Fruit fly (Drosophila melanogaster): Measurements from ENCODE around the gene Dcr-1.

Gene Dcr-1

DNA sequence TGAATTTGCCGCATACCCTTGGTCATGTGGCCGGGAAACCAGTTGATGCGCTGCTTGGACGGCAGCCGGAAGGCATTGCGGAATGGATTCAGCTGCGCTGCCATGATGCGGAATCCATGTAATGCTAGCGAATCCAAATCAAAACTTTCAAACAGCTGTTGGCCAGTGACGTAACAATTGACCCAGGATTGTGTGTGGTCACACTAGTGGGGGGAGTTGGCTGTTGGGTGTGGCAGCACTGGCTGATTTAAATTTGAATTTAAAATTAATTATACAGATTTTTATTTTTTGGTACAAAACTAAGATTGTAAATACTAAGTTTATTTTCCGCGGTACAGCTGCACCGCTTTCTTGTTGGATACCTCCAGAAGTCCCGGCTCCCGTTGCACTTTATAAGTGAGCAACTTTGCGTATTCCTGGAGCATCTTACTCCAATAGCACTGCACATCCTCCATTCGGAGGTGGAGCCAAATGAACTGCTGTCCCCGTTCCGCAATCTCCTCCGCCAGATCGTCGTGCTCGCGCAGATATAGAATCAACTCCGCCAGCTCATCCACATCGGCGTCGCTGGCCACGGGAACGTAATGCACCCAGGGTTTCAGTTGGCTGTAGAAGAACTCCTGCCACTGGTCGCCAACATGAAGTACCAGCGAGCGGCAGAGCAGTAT, 6.7 kb upstream of the Dcr-1 start, which contains the start of gene CG17141:
TSS of gene CG17141 (minus strand) at position 177 of the 668 bp plus-strand sequence.
- TF ChIP-seq CG31627 (GFP tag; optimal IDR thresholded peaks at IDR 0.05) = no peak
- no peak for TF ChIP-seq Blimp-1 (GFP tag; optimal IDR thresholded peaks at IDR 0.05)
- TF ChIP-seq CG6276 (GFP tag; optimal IDR thresholded peaks at IDR 0.05) = no peak
- no peak for TF ChIP-seq net (GFP tag; optimal IDR thresholded peaks at IDR 0.05)
- no peak for TF ChIP-seq eg (GFP tag; IDR thresholded peaks at IDR 0.05)
- TF ChIP-seq fd85E (GFP tag; optimal IDR thresholded peaks at IDR 0.05) = no peak
- no peak for TF ChIP-seq spab (GFP tag; optimal IDR thresholded peaks at IDR 0.05)
- no peak for TF ChIP-seq cyc (GFP tag; optimal IDR thresholded peaks at IDR 0.05)
- no peak for TF ChIP-seq Eip75B (GFP tag; optimal IDR thresholded peaks at IDR 0.05)
- TF ChIP-seq OdsH (GFP tag; optimal IDR thresholded peaks at IDR 0.05) = no peak
- TF ChIP-seq fkh (GFP tag; optimal IDR thresholded peaks at IDR 0.05) = no peak
- TF ChIP-seq Ets21C (GFP tag; optimal IDR thresholded peaks at IDR 0.05) = no peak
- TF ChIP-seq pdm3 (GFP tag; optimal IDR thresholded peaks at IDR 0.05) = no peak
- TF ChIP-seq Ets96B (tag; optimal IDR thresholded peaks at IDR 0.05) = no peak

- TF ChIP-seq eg (GFP tag; IDR thresholded peaks at IDR 0.05) (no peak), Sox15 (GFP tag; optimal IDR thresholded peaks at IDR 0.05) (no peak), CG6792 (GFP tag; optimal IDR thresholded peaks at IDR 0.05) (no peak), vri (GFP tag; optimal IDR thresholded peaks at IDR 0.05) (no peak), CG3032 (tag; optimal IDR thresholded peaks at IDR 0.05) (no peak), CG6276 (GFP tag; optimal IDR thresholded peaks at IDR 0.05) (no peak), CG15336 (GFP tag; IDR thresholded peaks at IDR 0.05) (no peak), Smox (GFP tag; optimal IDR thresholded peaks at IDR 0.05) (no peak), CG11294 (GFP tag; IDR thresholded peaks at IDR 0.05) (no peak), Blimp-1 (GFP tag; optimal IDR thresholded peaks at IDR 0.05) (no peak), CG16779 (tag; optimal IDR thresholded peaks at IDR 0.05) (no peak), acj6 (GFP tag; optimal IDR thresholded peaks at IDR 0.05) (no peak)
These were observed 4.5 kb upstream of the Dcr-1 start, which contains the start of the genes vret and HP1c for dm6 chr3R:22745432-22745831. Gene vret, minus strand, starts transcription at chr3R:22745581. Gene HP1c, plus strand, starts transcription at chr3R:22745620.

DNA sequence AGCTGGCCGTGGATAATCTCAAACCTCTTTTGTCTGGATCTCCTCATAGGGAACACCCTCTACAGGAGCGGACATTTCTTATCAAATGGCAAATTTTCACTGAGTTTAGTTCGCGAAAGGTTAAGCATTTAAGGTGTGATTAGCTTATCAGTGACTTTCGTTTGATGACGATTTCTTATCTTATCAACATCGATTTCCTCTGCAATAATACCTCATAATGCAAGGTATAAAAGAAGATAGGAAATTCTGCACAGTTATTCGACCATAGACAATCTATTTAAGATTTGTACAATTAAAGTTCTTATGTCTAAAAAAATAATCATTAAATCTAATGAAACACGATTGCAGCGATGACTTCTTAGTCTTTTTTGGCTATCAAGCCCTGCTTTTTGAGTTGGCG, 7.1 kb downstream of the Dcr-1 start, which contains the start of gene Takl2:
TSS of gene Takl2 (minus strand) at position 101 of the 400 bp plus-strand sequence.
- no peak for TF ChIP-seq Hr39 (GFP tag; optimal IDR thresholded peaks at IDR 0.05)
- no peak for TF ChIP-seq CG32006 (GFP tag; optimal IDR thresholded peaks at IDR 0.05)
- TF ChIP-seq OdsH (GFP tag; optimal IDR thresholded peaks at IDR 0.05) = no peak
- TF ChIP-seq CG6163 (GFP tag; IDR thresholded peaks at IDR 0.05) = no peak
- TF ChIP-seq Sox15 (GFP tag; optimal IDR thresholded peaks at IDR 0.05) = no peak
- no peak for TF ChIP-seq Sox102F (GFP tag; optimal IDR thresholded peaks at IDR 0.05)
- TF ChIP-seq CG15336 (GFP tag; IDR thresholded peaks at IDR 0.05) = no peak
- TF ChIP-seq CG8632 (GFP tag; optimal IDR thresholded peaks at IDR 0.05) = no peak
- no peak for TF ChIP-seq Eip93F (GFP tag; optimal IDR thresholded peaks at IDR 0.05)
- no peak for TF ChIP-seq dac (GFP tag; optimal IDR thresholded peaks at IDR 0.05)
- no peak for TF ChIP-seq Met (GFP tag; optimal IDR thresholded peaks at IDR 0.05)
- TF ChIP-seq svp (GFP tag) = no peak
- TF ChIP-seq CG6808 (GFP tag; optimal IDR thresholded peaks at IDR 0.05) = no peak
- TF ChIP-seq pdm3 (GFP tag; optimal IDR thresholded peaks at IDR 0.05) = no peak
- TF ChIP-seq spab (GFP tag; optimal IDR thresholded peaks at IDR 0.05) = no peak
- TF ChIP-seq Eip75B (GFP tag; optimal IDR thresholded peaks at IDR 0.05) = no peak
- no peak for TF ChIP-seq Hr38 (GFP tag; optimal IDR thresholded peaks at IDR 0.05)
- no peak for TF ChIP-seq achi (GFP tag; optimal IDR thresholded peaks at IDR 0.05)
- TF ChIP-seq esn (GFP tag; optimal IDR thresholded peaks at IDR 0.05) = no peak
- no peak for TF ChIP-seq Ets96B (tag; optimal IDR thresholded peaks at IDR 0.05)

DNA sequence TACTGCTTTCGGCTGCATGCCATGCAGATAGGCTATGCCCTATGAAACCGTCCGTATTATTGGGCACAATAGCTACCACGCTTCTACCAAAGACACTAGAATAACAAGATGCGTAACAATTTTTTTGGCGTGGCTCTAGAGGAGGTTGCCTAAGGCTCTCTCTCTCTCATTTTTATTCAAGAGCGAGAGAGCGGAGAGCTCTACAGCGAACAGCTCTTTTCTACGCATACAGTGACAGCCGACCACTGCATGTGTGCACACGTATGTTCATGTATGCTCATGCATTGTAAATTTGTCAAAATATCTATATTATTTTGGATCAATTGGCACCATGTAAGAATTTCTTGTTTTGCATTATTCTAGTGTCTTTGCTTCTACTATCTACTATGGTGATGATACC, 7.9 kb downstream of the Dcr-1 start:
- TF ChIP-seq CG1621 (tag; optimal IDR thresholded peaks at IDR 0.05) (no peak), spab (GFP tag; optimal IDR thresholded peaks at IDR 0.05) (no peak), Sox15 (GFP tag; optimal IDR thresholded peaks at IDR 0.05) (no peak), eg (GFP tag; IDR thresholded peaks at IDR 0.05) (no peak)

Data from whole organism, prepupa.